Worm (Caenorhabditis elegans): ENCODE data around the gene T26E4.3.
"Not testable (repeated sequence)": the region's sequence is repeated elsewhere in the genome, so short reads cannot be mapped to it uniquely, and the experiment has no call there.

T26E4.3 gene

ce11 chrV:15776651-15777050 lies 5.9 kb upstream of the T26E4.3 start, which contains the start of gene nhr-283:
Gene nhr-283 (minus strand): TSS chrV:15776751.
- TF ChIP-seq unc-62 (GFP tag; optimal IDR thresholded peaks at IDR 0.05): no peak

ce11 chrV:15779128-15779729 lies 3.4 kb upstream of the T26E4.3 start, which contains the start of the genes nhr-285 and irld-52:
Gene nhr-285 (minus strand): TSS chrV:15779228.
Gene irld-52 (plus strand): TSS chrV:15779679.
- no peak for TF ChIP-seq unc-62 (GFP tag; optimal IDR thresholded peaks at IDR 0.05)

- no peak for TF ChIP-seq unc-62 (GFP tag; optimal IDR thresholded peaks at IDR 0.05)
Measured at ce11 chrV:15781086-15781485, 1.5 kb upstream of the T26E4.3 start, which contains the start of gene T26E4.2. Gene T26E4.2 (plus strand): TSS chrV:15781386.

ce11 chrV:15792409-15792808 lies 9.8 kb downstream of the T26E4.3 start, which contains the start of gene T26E4.4:
Gene T26E4.4 (minus strand): TSS chrV:15792509.
- no peak for TF ChIP-seq unc-62 (GFP tag; optimal IDR thresholded peaks at IDR 0.05)

ce11 chrV:15793270-15793669 lies 10.7 kb downstream of the T26E4.3 start, which contains the start of gene T26E4.7:
Gene T26E4.7 (plus strand): TSS chrV:15793570.
- TF ChIP-seq unc-62 (GFP tag; optimal IDR thresholded peaks at IDR 0.05): no peak

- TF ChIP-seq unc-62 (GFP tag; optimal IDR thresholded peaks at IDR 0.05): no peak
Measured at ce11 chrV:15796087-15796486, 13.5 kb downstream of the T26E4.3 start, which contains the start of gene nhr-223. Gene nhr-223 (plus strand): TSS chrV:15796387.

ce11 chrV:15798108-15798507 lies 15.5 kb downstream of the T26E4.3 start, which contains the start of gene T26E4.10:
Gene T26E4.10 (minus strand): TSS chrV:15798208.
- no peak for TF ChIP-seq unc-62 (GFP tag; optimal IDR thresholded peaks at IDR 0.05)

- TF ChIP-seq unc-62 (GFP tag; optimal IDR thresholded peaks at IDR 0.05): not testable (repeated sequence)
Measured at ce11 chrV:15802623-15803022, 20.0 kb downstream of the T26E4.3 start, which contains the start of gene T26E4.9. Gene T26E4.9 (minus strand): TSS chrV:15802723.

- TF ChIP-seq unc-62 (GFP tag; optimal IDR thresholded peaks at IDR 0.05): not testable (repeated sequence)
Measured at ce11 chrV:15803079-15803478, 20.5 kb downstream of the T26E4.3 start, which contains the start of gene srd-27. Gene srd-27 (plus strand): TSS chrV:15803379.

ce11 chrV:15803748-15804147 lies 21.2 kb downstream of the T26E4.3 start, which contains the start of gene T26E4.18:
Gene T26E4.18 (minus strand): TSS chrV:15803848.
- not testable (repeated sequence) for TF ChIP-seq unc-62 (GFP tag; optimal IDR thresholded peaks at IDR 0.05)

- not testable (repeated sequence) for TF ChIP-seq unc-62 (GFP tag; optimal IDR thresholded peaks at IDR 0.05)
Measured at ce11 chrV:15807420-15807819, 24.8 kb downstream of the T26E4.3 start, which contains the start of gene srsx-38. Gene srsx-38 (minus strand): TSS chrV:15807520.

ce11 chrV:15809543-15809942 lies 26.9 kb downstream of the T26E4.3 start, which contains the start of gene srsx-36:
Gene srsx-36 (minus strand): TSS chrV:15809643.
- TF ChIP-seq unc-62 (GFP tag; optimal IDR thresholded peaks at IDR 0.05): no peak

ce11 chrV:15810446-15810845 lies 27.9 kb downstream of the T26E4.3 start, which contains the start of gene F54B8.1:
Gene F54B8.1 (plus strand): TSS chrV:15810746.
- no peak for TF ChIP-seq unc-62 (GFP tag; optimal IDR thresholded peaks at IDR 0.05)

- not testable (repeated sequence) for TF ChIP-seq unc-62 (GFP tag; optimal IDR thresholded peaks at IDR 0.05)
Measured at ce11 chrV:15811982-15812381, 29.4 kb downstream of the T26E4.3 start, which contains the start of gene nhr-282. Gene nhr-282 (plus strand): TSS chrV:15812282.

- TF ChIP-seq unc-62 (GFP tag; optimal IDR thresholded peaks at IDR 0.05): no peak
Measured at ce11 chrV:15815962-15816432, 33.4 kb downstream of the T26E4.3 start, which contains the start of the genes fbxa-69 and F54B8.4. Gene fbxa-69 (minus strand): TSS chrV:15815971. Gene F54B8.4 (plus strand): TSS chrV:15816382.

ce11 chrV:15817746-15818145 lies 35.2 kb downstream of the T26E4.3 start, which contains the start of gene abf-3:
Gene abf-3 (minus strand): TSS chrV:15817846.
- no peak for TF ChIP-seq unc-62 (GFP tag; optimal IDR thresholded peaks at IDR 0.05)

All from whole organism, dauer.